Worm (Caenorhabditis elegans) whole organism, mixed stage, embryonic: ENCODE measurements around the gene F23A7.1.

Source experiments
- M03D4.4 ChIP-seq: sonication (generic microtip); optimal IDR thresholded peaks from 2 replicates; lab custom pipeline; 2017; ENCODE audit warnings: mild to moderate bottlenecking, missing genetic modification characterization, missing compliant biosample characterization
- bed-3 ChIP-seq: fragments of 200-800 bp; sonication (Bioruptor generic); optimal IDR thresholded peaks from 3 replicates; lab custom pipeline; 2018; ENCODE audit warnings: mild to moderate bottlenecking, missing genetic modification characterization, moderate library complexity, missing compliant biosample characterization
- blmp-1 ChIP-seq: fragments of 150-350 bp; optimal IDR thresholded peaks from 2 replicates; lab custom pipeline; 2014; ENCODE audit warnings: missing biosample characterization, missing genetic modification characterization
- ceh-83 ChIP-seq: fragments of 200-800 bp; sonication (Bioruptor generic); optimal IDR thresholded peaks from 2 replicates; lab custom pipeline; 2018; ENCODE audit warnings: mild to moderate bottlenecking, missing genetic modification characterization, missing compliant biosample characterization
- ces-1 ChIP-seq: fragments of 150-350 bp; optimal IDR thresholded peaks from 2 replicates; lab custom pipeline; 2014; ENCODE audit warnings: missing biosample characterization, missing genetic modification reagents, missing genetic modification characterization
- cnd-1 ChIP-seq: fragments of 200-800 bp; sonication (Bioruptor generic); optimal IDR thresholded peaks from 2 replicates; lab custom pipeline; 2018; ENCODE audit warnings: mild to moderate bottlenecking, missing genetic modification characterization, missing compliant biosample characterization
- drap-1 ChIP-seq: fragments of 200-800 bp; sonication (Bioruptor generic); optimal IDR thresholded peaks from 3 replicates; lab custom pipeline; 2018; ENCODE audit warnings: mild to moderate bottlenecking, missing genetic modification characterization, missing compliant biosample characterization
- elt-1 ChIP-seq: sonication (generic microtip); optimal IDR thresholded peaks from 2 replicates; lab custom pipeline; 2017; ENCODE audit warnings: missing genetic modification characterization, mild to moderate bottlenecking, missing compliant biosample characterization, antibody characterized with exemption, moderate library complexity, borderline replicate concordance; ENCODE audit not compliant: insufficient read depth
- elt-3 ChIP-seq: fragments of 150-350 bp; optimal IDR thresholded peaks from 2 replicates; lab custom pipeline; 2014; ENCODE audit warnings: missing biosample characterization, missing genetic modification characterization
- flh-1 ChIP-seq: fragments of 200-800 bp; sonication (Bioruptor generic); optimal IDR thresholded peaks from 2 replicates; lab custom pipeline; 2018; ENCODE audit warnings: mild to moderate bottlenecking, missing genetic modification characterization, moderate library complexity, missing compliant biosample characterization
- ham-2 ChIP-seq: fragments of 200-800 bp; sonication (Bioruptor generic); optimal IDR thresholded peaks from 2 replicates; lab custom pipeline; 2018; ENCODE audit warnings: mild to moderate bottlenecking, missing genetic modification characterization, missing compliant biosample characterization
- hlh-1 ChIP-seq: fragments of 150-350 bp; optimal IDR thresholded peaks from 2 replicates; lab custom pipeline; 2014; ENCODE audit warnings: missing biosample characterization, missing genetic modification reagents, missing genetic modification characterization
- lin-13 ChIP-seq: fragments of 150-350 bp; optimal IDR thresholded peaks from 2 replicates; lab custom pipeline; 2014; ENCODE audit warnings: missing biosample characterization, missing genetic modification characterization
- mab-5 ChIP-seq: fragments of 150-350 bp; optimal IDR thresholded peaks from 2 replicates; lab custom pipeline; 2014; ENCODE audit warnings: missing biosample characterization, missing genetic modification characterization
- mep-1 ChIP-seq: fragments of 150-350 bp; optimal IDR thresholded peaks from 2 replicates; lab custom pipeline; 2017; ENCODE audit warnings: missing biosample characterization, missing genetic modification reagents, missing genetic modification characterization, inconsistent platforms
- mls-2 ChIP-seq: sonication (generic microtip); optimal IDR thresholded peaks from 2 replicates; lab custom pipeline; 2016; ENCODE audit warnings: mild to moderate bottlenecking, missing genetic modification characterization, moderate library complexity, missing compliant biosample characterization
- nhr-2 ChIP-seq: fragments of 150-350 bp; optimal IDR thresholded peaks from 2 replicates; lab custom pipeline; 2014; ENCODE audit warnings: missing biosample characterization, missing genetic modification characterization
- nhr-237 ChIP-seq: fragments of 150-350 bp; optimal IDR thresholded peaks from 2 replicates; lab custom pipeline; 2014; ENCODE audit warnings: missing biosample characterization, missing genetic modification characterization
- nhr-28 ChIP-seq: fragments of 150-350 bp; optimal IDR thresholded peaks from 2 replicates; lab custom pipeline; 2014; ENCODE audit warnings: missing biosample characterization, missing genetic modification characterization
- pha-4 ChIP-seq: fragments of 150-350 bp; optimal IDR thresholded peaks from 2 replicates; lab custom pipeline; 2018; ENCODE audit warnings: missing biosample characterization, missing genetic modification reagents, missing genetic modification characterization
- sem-2 ChIP-seq: fragments of 200-800 bp; sonication (Bioruptor generic); optimal IDR thresholded peaks from 2 replicates; lab custom pipeline; 2018; ENCODE audit warnings: mild to moderate bottlenecking, missing genetic modification characterization, missing compliant biosample characterization
- snpc-4 ChIP-seq: fragments of 150-350 bp; optimal IDR thresholded peaks from 2 replicates; lab custom pipeline; 2014; ENCODE audit warnings: missing biosample characterization, missing genetic modification characterization
- sptf-1 ChIP-seq: sonication (generic microtip); optimal IDR thresholded peaks from 2 replicates; lab custom pipeline; 2017; ENCODE audit warnings: mild to moderate bottlenecking, missing genetic modification characterization, moderate library complexity, missing compliant biosample characterization
- tbx-8 ChIP-seq: fragments of 200-800 bp; sonication (Bioruptor generic); optimal IDR thresholded peaks from 2 replicates; lab custom pipeline; 2018; ENCODE audit warnings: mild to moderate bottlenecking, missing genetic modification characterization, moderate library complexity, missing compliant biosample characterization
- unc-120 ChIP-seq: sonication (generic microtip); optimal IDR thresholded peaks from 2 replicates; lab custom pipeline; 2017; ENCODE audit warnings: missing genetic modification characterization, missing compliant biosample characterization; ENCODE audit not compliant: poor library complexity, severe bottlenecking
- unc-39 ChIP-seq: fragments of 150-350 bp; optimal IDR thresholded peaks from 2 replicates; lab custom pipeline; 2014; ENCODE audit warnings: missing biosample characterization, missing genetic modification characterization
- ztf-11 ChIP-seq: fragments of 150-350 bp; optimal IDR thresholded peaks from 2 replicates; lab custom pipeline; 2014; ENCODE audit warnings: missing biosample characterization, missing genetic modification characterization

F23A7.1 gene

ce11 chrX:16217108-16217507, at the start of gene F23A7.1:
TSS of gene F23A7.1 (plus strand) at chrX:16217408.
- TF ChIP-seq blmp-1 (tag; lab: Kevin White, UChicago) (no peak), nhr-2 (tag; lab: Kevin White, UChicago) (no peak), ztf-11 (tag; lab: Kevin White, UChicago) (no peak), elt-1 (tag; lab: Kevin White, UChicago) (no peak), lin-13 (tag; lab: Kevin White, UChicago) (no peak)

ce11 chrX:16172863-16173262, 44.3 kb upstream of the F23A7.1 start:
- TF ChIP-seq hlh-1 (tag; lab: Kevin White, UChicago), result no peak
- TF ChIP-seq M03D4.4 (tag; lab: Kevin White, UChicago), result no peak
- no peak for TF ChIP-seq mab-5 (tag; lab: Kevin White, UChicago)
- TF ChIP-seq nhr-2 (tag; lab: Kevin White, UChicago), result no peak
- TF ChIP-seq ceh-83 (GFP tag; lab: Kevin White, UChicago), result no peak
- TF ChIP-seq bed-3 (GFP tag; lab: Kevin White, UChicago), result no peak
- TF ChIP-seq ham-2 (GFP tag; lab: Kevin White, UChicago), result no peak
- no peak for TF ChIP-seq tbx-8
- no peak for TF ChIP-seq snpc-4 (tag; lab: Kevin White, UChicago)
- TF ChIP-seq flh-1 (GFP tag; lab: Kevin White, UChicago), result no peak

ce11 chrX:16184069-16184468, 33.1 kb upstream of the F23A7.1 start, which contains the start of gene nlp-67:
TSS of gene nlp-67 (plus strand) at chrX:16184369.
- TF ChIP-seq mep-1 (tag; lab: Kevin White, UChicago) (no peak), unc-39 (tag; lab: Kevin White, UChicago) (no peak), M03D4.4 (tag; lab: Kevin White, UChicago) (no peak)

- TF ChIP-seq elt-1 (tag; lab: Kevin White, UChicago), result peak; percentile 25
- TF ChIP-seq unc-120 (tag; lab: Kevin White, UChicago), result no peak
- TF ChIP-seq sem-2 (GFP tag; lab: Kevin White, UChicago), result no peak
Measured at ce11 chrX:16189227-16189906, 27.8 kb upstream of the F23A7.1 start, which contains the start of gene slc-25A21. TSS of gene slc-25A21 (plus strand) at chrX:16189856.

ce11 chrX:16192574-16192973, 24.6 kb upstream of the F23A7.1 start:
- TF ChIP-seq unc-120 (tag; lab: Kevin White, UChicago), result no peak
- TF ChIP-seq lin-13 (tag; lab: Kevin White, UChicago), result no peak
- TF ChIP-seq, all 35 proteins: peak for 0

ce11 chrX:16199200-16199764, 17.9 kb upstream of the F23A7.1 start, which contains the start of gene R11.3:
TSS of gene R11.3 (minus strand) at chrX:16199250.
- no peak for TF ChIP-seq nhr-237 (tag; lab: Kevin White, UChicago)
- no peak for TF ChIP-seq pha-4
- no peak for TF ChIP-seq mab-5 (tag; lab: Kevin White, UChicago)
- no peak for TF ChIP-seq hlh-1 (tag; lab: Kevin White, UChicago)

- TF ChIP-seq cnd-1 (peak; percentile 19), nhr-28 (tag; lab: Kevin White, UChicago) (no peak), sptf-1 (tag; lab: Kevin White, UChicago) (peak; percentile 36)
Measured at ce11 chrX:16202229-16202628, 15.0 kb upstream of the F23A7.1 start.

ce11 chrX:16204310-16204709, 12.9 kb upstream of the F23A7.1 start:
- no peak for TF ChIP-seq elt-3 (tag; lab: Kevin White, UChicago)
- no peak for TF ChIP-seq unc-39 (tag; lab: Kevin White, UChicago)
- TF ChIP-seq hlh-1 (tag; lab: Kevin White, UChicago), result no peak
- TF ChIP-seq ham-2 (GFP tag; lab: Kevin White, UChicago), result no peak
- TF ChIP-seq ces-1 (GFP tag; lab: Kevin White, UChicago), result no peak
- TF ChIP-seq drap-1, result no peak
- TF ChIP-seq ztf-11 (tag; lab: Kevin White, UChicago), result no peak
- no peak for TF ChIP-seq snpc-4 (tag; lab: Kevin White, UChicago)
- TF ChIP-seq lin-13 (tag; lab: Kevin White, UChicago), result no peak
- TF ChIP-seq elt-1 (tag; lab: Kevin White, UChicago), result no peak
- no peak for TF ChIP-seq mls-2 (tag; lab: Kevin White, UChicago)
- no peak for TF ChIP-seq unc-120 (tag; lab: Kevin White, UChicago)
- TF ChIP-seq, all 35 proteins: peak for 0
